Worm (Caenorhabditis elegans) whole organism, L4 larva: ENCODE measurements around the gene mmad-1.

Experiments used
- T20F7.1 ChIP-seq: fragments of 200-800 bp; sonication (Bioruptor generic); optimal IDR thresholded peaks from 2 replicates; lab custom pipeline; 2018; ENCODE audit warnings: mild to moderate bottlenecking, missing genetic modification characterization, missing compliant biosample characterization
- T26A8.4 ChIP-seq: fragments of 200-800 bp; sonication (Bioruptor generic); IDR thresholded peaks from 2 replicates; pipeline ENCODE4 v1.3.6; 2022; ENCODE audit warnings: missing genetic modification characterization, missing compliant biosample characterization
- Y105C5A.15 ChIP-seq: fragments of 200-800 bp; sonication (Bioruptor generic); IDR thresholded peaks from 2 replicates; pipeline ENCODE4 v1.3.6; 2022; ENCODE audit warnings: missing genetic modification characterization, missing compliant biosample characterization
- Y75B8A.6 ChIP-seq: fragments of 200-800 bp; sonication (Bioruptor generic); IDR thresholded peaks from 2 replicates; pipeline ENCODE4 v1.3.6; 2022; ENCODE audit warnings: missing genetic modification reagents, missing genetic modification characterization, missing compliant biosample characterization
- ZK337.2 ChIP-seq: fragments of 200-800 bp; sonication (Bioruptor generic); IDR thresholded peaks from 2 replicates; pipeline ENCODE4 v1.3.6; 2022; ENCODE audit warnings: missing genetic modification reagents, missing genetic modification characterization, missing compliant biosample characterization
- ama-1 ChIP-seq: fragments of 150-350 bp; optimal IDR thresholded peaks from 2 replicates; lab custom pipeline; 2014; ENCODE audit warnings: inconsistent platforms, mixed read lengths
- ceh-20 ChIP-seq: fragments of 200-800 bp; sonication (Bioruptor generic); IDR thresholded peaks from 2 replicates; pipeline ENCODE4 v1.3.6; 2022; ENCODE audit warnings: missing genetic modification reagents, missing genetic modification characterization, missing compliant biosample characterization
- cey-2 ChIP-seq: sonication (generic microtip); optimal IDR thresholded peaks from 3 replicates; lab custom pipeline; 2017; ENCODE audit warnings: missing genetic modification characterization, mild to moderate bottlenecking, missing compliant biosample characterization, antibody characterized with exemption, borderline replicate concordance; ENCODE audit not compliant: insufficient read depth
- ctbp-1 ChIP-seq: fragments of 200-800 bp; sonication (Bioruptor generic); IDR thresholded peaks from 2 replicates; pipeline ENCODE4 v1.3.6; 2022; ENCODE audit warnings: missing genetic modification reagents, missing genetic modification characterization, missing compliant biosample characterization
- daf-16 ChIP-seq, 3 experiments: sonication (generic microtip); optimal IDR thresholded peaks; 2 replicates each; lab custom pipeline; 2016 to 2017; ENCODE audit warnings: missing genetic modification characterization in 3 of 3, missing genetic modification reagents in 3 of 3, mild to moderate bottlenecking in 2 of 3, missing compliant biosample characterization in 2 of 3, missing biosample characterization in 1 of 3, moderate library complexity in 1 of 3
- dmd-6 ChIP-seq: fragments of 200-800 bp; sonication (Bioruptor generic); IDR thresholded peaks from 2 replicates; pipeline ENCODE4 v1.3.6; 2022; ENCODE audit warnings: missing genetic modification reagents, missing genetic modification characterization, missing compliant biosample characterization
- dve-1 ChIP-seq: sonication (generic microtip); optimal IDR thresholded peaks from 2 replicates; lab custom pipeline; 2017; ENCODE audit warnings: antibody characterized with exemption, mild to moderate bottlenecking, missing genetic modification characterization, missing compliant biosample characterization; ENCODE audit not compliant: insufficient read depth
- egl-43 ChIP-seq: fragments of 200-800 bp; sonication (Bioruptor generic); IDR thresholded peaks from 2 replicates; pipeline ENCODE4 v1.3.6; 2022; ENCODE audit warnings: missing genetic modification reagents, missing genetic modification characterization, missing compliant biosample characterization
- fkh-10 ChIP-seq: fragments of 150-350 bp; optimal IDR thresholded peaks from 2 replicates; lab custom pipeline; 2014; ENCODE audit warnings: missing biosample characterization, missing genetic modification reagents, missing genetic modification characterization
- gei-8 ChIP-seq: fragments of 200-800 bp; sonication (Bioruptor generic); optimal IDR thresholded peaks from 2 replicates; lab custom pipeline; 2018; ENCODE audit warnings: mild to moderate bottlenecking, missing genetic modification characterization, missing compliant biosample characterization
- hif-1 ChIP-seq, 2 experiments: sonication (generic microtip); optimal IDR thresholded peaks; 2 replicates each; lab custom pipeline; 2016 to 2017; ENCODE audit warnings: missing compliant biosample characterization in 2 of 2, missing genetic modification characterization in 2 of 2, missing genetic modification reagents in 2 of 2, missing genotype in 2 of 2, mild to moderate bottlenecking in 1 of 2
- hlh-11 ChIP-seq: fragments of 200-800 bp; sonication (Bioruptor generic); optimal IDR thresholded peaks from 2 replicates; lab custom pipeline; 2018; ENCODE audit warnings: mild to moderate bottlenecking, missing genetic modification characterization, missing compliant biosample characterization
- hlh-30 ChIP-seq: sonication (generic microtip); optimal IDR thresholded peaks from 2 replicates; lab custom pipeline; 2017; ENCODE audit warnings: antibody characterized with exemption, mild to moderate bottlenecking, missing genetic modification characterization, missing compliant biosample characterization; ENCODE audit not compliant: insufficient read depth
- hmg-1.1 ChIP-seq: fragments of 200-800 bp; sonication (Bioruptor generic); IDR thresholded peaks from 2 replicates; pipeline ENCODE4 v1.3.6; 2022; ENCODE audit warnings: missing genetic modification reagents, missing genetic modification characterization, missing compliant biosample characterization
- lim-7 ChIP-seq: fragments of 200-800 bp; sonication (Bioruptor generic); IDR thresholded peaks from 2 replicates; pipeline ENCODE4 v1.3.6; 2022; ENCODE audit warnings: missing genetic modification characterization, missing compliant biosample characterization
- lin-1 ChIP-seq: fragments of 200-800 bp; sonication (Bioruptor generic); IDR thresholded peaks from 2 replicates; pipeline ENCODE4 v1.3.6; 2022; ENCODE audit warnings: missing genetic modification reagents, missing genetic modification characterization, missing compliant biosample characterization
- lin-29 ChIP-seq: fragments of 200-800 bp; sonication (Bioruptor generic); IDR thresholded peaks from 2 replicates; pipeline ENCODE4 v1.3.6; 2022; ENCODE audit warnings: missing genetic modification reagents, missing genetic modification characterization, missing compliant biosample characterization
- lin-38 ChIP-seq: fragments of 200-800 bp; sonication (Bioruptor generic); IDR thresholded peaks from 2 replicates; pipeline ENCODE4 v1.3.6; 2022; ENCODE audit warnings: missing genetic modification reagents, missing genetic modification characterization, missing compliant biosample characterization
- lsy-2 ChIP-seq, 2 experiments: fragments of 150-350 bp in 1 of 2; sonication (generic microtip) in 1 of 2; optimal IDR thresholded peaks; 2 replicates each; lab custom pipeline; 2014 to 2017; ENCODE audit warnings: missing biosample characterization in 2 of 2, missing genetic modification characterization in 2 of 2
- madf-5 ChIP-seq, 2 experiments: fragments of 200-800 bp; sonication (Bioruptor generic); IDR thresholded peaks; 2 replicates each; pipeline ENCODE4 v1.3.6; 2022; ENCODE audit warnings: missing compliant biosample characterization in 2 of 2, missing genetic modification characterization in 2 of 2
- madf-9 ChIP-seq: fragments of 200-800 bp; sonication (Bioruptor generic); conservative IDR thresholded peaks from 2 replicates; pipeline ENCODE4 v1.3.6; 2022; ENCODE audit warnings: missing genetic modification reagents, missing genetic modification characterization, missing compliant biosample characterization
- mdl-1 ChIP-seq, 2 experiments: fragments of 150-350 bp in 1 of 2; sonication (generic microtip) in 1 of 2; optimal IDR thresholded peaks; 2 replicates each; lab custom pipeline; 2014 to 2017; ENCODE audit warnings: missing biosample characterization in 2 of 2, missing genetic modification characterization in 2 of 2
- mdt-29 ChIP-seq: fragments of 200-800 bp; sonication (Bioruptor generic); IDR thresholded peaks from 2 replicates; pipeline ENCODE4 v1.3.6; 2022; ENCODE audit warnings: missing genetic modification reagents, missing genetic modification characterization, missing compliant biosample characterization
- mep-1 ChIP-seq: fragments of 150-350 bp; sonication (generic microtip); optimal IDR thresholded peaks from 3 replicates; lab custom pipeline; 2014; ENCODE audit warnings: missing biosample characterization, missing genetic modification characterization
- mxl-3 ChIP-seq: fragments of 200-800 bp; sonication (Bioruptor generic); optimal IDR thresholded peaks from 2 replicates; lab custom pipeline; 2018; ENCODE audit warnings: mild to moderate bottlenecking, missing genetic modification characterization, missing compliant biosample characterization
- nhr-28 ChIP-seq: fragments of 150-350 bp; optimal IDR thresholded peaks from 2 replicates; lab custom pipeline; 2014; ENCODE audit warnings: missing biosample characterization, missing genetic modification characterization
- nhr-48 ChIP-seq: sonication (generic microtip); optimal IDR thresholded peaks from 2 replicates; lab custom pipeline; 2016; ENCODE audit warnings: mild to moderate bottlenecking, missing genetic modification characterization, missing compliant biosample characterization
- nhr-6 ChIP-seq: fragments of 150-350 bp; optimal IDR thresholded peaks from 2 replicates; lab custom pipeline; 2014; ENCODE audit warnings: missing biosample characterization, missing genetic modification characterization
- nhr-76 ChIP-seq: fragments of 150-350 bp; optimal IDR thresholded peaks from 2 replicates; lab custom pipeline; 2014; ENCODE audit warnings: missing biosample characterization, missing genetic modification characterization
- nhr-77 ChIP-seq: fragments of 150-350 bp; optimal IDR thresholded peaks from 2 replicates; lab custom pipeline; 2014; ENCODE audit warnings: missing biosample characterization, missing genetic modification characterization
- php-3 ChIP-seq: fragments of 200-800 bp; sonication (Bioruptor generic); IDR thresholded peaks from 2 replicates; pipeline ENCODE4 v1.3.6; 2022; ENCODE audit warnings: missing genetic modification reagents, missing genetic modification characterization, missing compliant biosample characterization
- pqm-1 ChIP-seq: sonication (generic microtip); optimal IDR thresholded peaks from 2 replicates; lab custom pipeline; 2017; ENCODE audit warnings: missing biosample characterization, missing genetic modification characterization
- spr-3 ChIP-seq: fragments of 200-800 bp; sonication (Bioruptor generic); optimal IDR thresholded peaks from 2 replicates; lab custom pipeline; 2018; ENCODE audit warnings: mild to moderate bottlenecking, missing genetic modification characterization, missing compliant biosample characterization
- tra-1 ChIP-seq: fragments of 200-800 bp; sonication (Bioruptor generic); IDR thresholded peaks from 2 replicates; pipeline ENCODE4 v1.3.6; 2022; ENCODE audit warnings: missing genetic modification reagents, missing genetic modification characterization, missing compliant biosample characterization
- unc-62 ChIP-seq, 3 experiments: fragments of 150-350 bp in 1 of 3; sonication (generic microtip); optimal IDR thresholded peaks in 2 of 3; peaks in 1 of 3; 1 replicate in 1 of 3; 2 replicates in 2 of 3; lab custom pipeline; 2014 to 2017; ENCODE audit warnings: missing biosample characterization in 3 of 3, missing genetic modification characterization in 3 of 3, missing genetic modification reagents in 3 of 3, missing genotype in 1 of 3
- zfp-3 ChIP-seq: fragments of 200-800 bp; sonication (Bioruptor generic); conservative IDR thresholded peaks from 2 replicates; pipeline ENCODE4 v1.3.6; 2022; ENCODE audit warnings: missing genetic modification reagents, missing genetic modification characterization, missing compliant biosample characterization
- zip-2 ChIP-seq: fragments of 150-350 bp; optimal IDR thresholded peaks from 2 replicates; lab custom pipeline; 2014; ENCODE audit warnings: missing biosample characterization, missing genetic modification characterization

The mmad-1 gene

ce11 chrIII:13549960-13550359 is 1.2 kb upstream of the mmad-1 start:
- TF ChIP-seq fkh-10 (GFP tag; lab: Kevin White, UChicago) (no peak), Y105C5A.15 (GFP tag; lab: Robert Waterston, UW) (no peak), php-3 (no peak), hif-1 (tag; optimal IDR thresholded peaks at IDR 0.05; lab: Kevin White, UChicago) (peak in 1 of 2 experiments; percentile 93), T26A8.4 (GFP tag; lab: Robert Waterston, UW) (no peak), madf-5 (GFP tag; IDR thresholded peaks at IDR 0.05; lab: Robert Waterston, UW) (no peak), gei-8 (no peak), mdt-29 (GFP tag; lab: Robert Waterston, UW) (0 out of 2 replicates have a peak, but pooled peaks have one; percentile 32), tra-1 (GFP tag; lab: Robert Waterston, UW) (no peak), lim-7 (GFP tag; lab: Robert Waterston, UW) (no peak), lsy-2 (tag; optimal IDR thresholded peaks at IDR 0.05; lab: Kevin White, UChicago) (peak in 1 of 2 experiments; percentile 24), zip-2 (tag; lab: Kevin White, UChicago) (no peak), lin-38 (no peak), hlh-30 (peak; percentile 68), dve-1 (tag; lab: Kevin White, UChicago) (no peak)

ce11 chrIII:13546537-13546936 is 2.3 kb downstream of the mmad-1 start, which contains the start of gene Y76A2B.4:
Y76A2B.4 (minus strand) TSS chrIII:13546777.
- TF ChIP-seq hmg-1.1: 0 out of 2 replicates have a peak, but pooled peaks have one; percentile 14
- TF ChIP-seq lin-38: no peak
- 0 out of 2 replicates have a peak, but pooled peaks have one; percentile 26 for TF ChIP-seq ceh-20
- peak; percentile 22 for TF ChIP-seq mep-1 (tag; lab: Kevin White, UChicago)
- TF ChIP-seq lim-7 (GFP tag; lab: Robert Waterston, UW): 0 out of 2 replicates have a peak, but pooled peaks have one; percentile 24
- no peak for TF ChIP-seq daf-16 (GFP tag; optimal IDR thresholded peaks at IDR 0.05; lab: Kevin White, UChicago)
- TF ChIP-seq daf-16 (tag; optimal IDR thresholded peaks at IDR 0.05; lab: Kevin White, UChicago): peak; percentile 17
- peak; percentile 11; the same call in 1 of the 2 replicates for TF ChIP-seq lin-1 (GFP tag; lab: Robert Waterston, UW)
- peak; percentile 22 for TF ChIP-seq T20F7.1
- no peak for TF ChIP-seq spr-3
- peak; percentile 25; the same call in 1 of the 2 replicates for TF ChIP-seq T26A8.4 (GFP tag; lab: Robert Waterston, UW)
- TF ChIP-seq Y75B8A.6: no peak
- peak; percentile 31 for TF ChIP-seq hlh-11
- 0 out of 2 replicates have a peak, but pooled peaks have one; percentile 43 for TF ChIP-seq zfp-3 (GFP tag; lab: Robert Waterston, UW)
- no peak for TF ChIP-seq lin-29 (GFP tag; lab: Robert Waterston, UW)

- TF ChIP-seq ctbp-1 (GFP tag; lab: Robert Waterston, UW) (no peak), T20F7.1 (peak; percentile 9), hlh-11 (peak; percentile 89), lsy-2 (tag; optimal IDR thresholded peaks at IDR 0.05; lab: Kevin White, UChicago) (peak in 1 of 2 experiments; percentile 22), spr-3 (peak; percentile 36), gei-8 (peak; percentile 5), hlh-30 (peak; percentile 16), pqm-1 (tag; lab: Kevin White, UChicago) (peak; percentile 96), cey-2 (tag; lab: Kevin White, UChicago) (peak; percentile 15), nhr-48 (tag; lab: Kevin White, UChicago) (peak; percentile 41), ama-1 (lab: Kevin White, UChicago) (no peak), madf-5 (GFP tag; IDR thresholded peaks at IDR 0.05; lab: Robert Waterston, UW) (0 out of 4 replicates have a peak, but pooled peaks of 1 of the 2 experiments have one; percentile 50), unc-62 (GFP tag; optimal IDR thresholded peaks at IDR 0.05 in 1 of 2; lab: Kevin White, UChicago) (peak in 1 of 2 experiments; percentile 98), unc-62 (tag; optimal IDR thresholded peaks at IDR 0.05; lab: Kevin White, UChicago) (no peak), nhr-77 (peak; percentile 76), egl-43 (no peak), dmd-6 (GFP tag; lab: Robert Waterston, UW) (peak; percentile 82), nhr-28 (peak; percentile 97), nhr-76 (tag; lab: Kevin White, UChicago) (no peak), ZK337.2 (GFP tag; lab: Robert Waterston, UW) (no peak), zfp-3 (GFP tag; lab: Robert Waterston, UW) (0 out of 2 replicates have a peak, but pooled peaks have one; percentile 10), nhr-6 (no peak), dve-1 (tag; lab: Kevin White, UChicago) (peak; percentile 85), mdl-1 (tag; optimal IDR thresholded peaks at IDR 0.05; lab: Kevin White, UChicago) (peak in 1 of 2 experiments; percentile 9), mxl-3 (GFP tag; lab: Kevin White, UChicago) (peak; percentile 68), madf-9 (GFP tag; lab: Robert Waterston, UW) (no peak), mep-1 (tag; lab: Kevin White, UChicago) (peak; percentile 29), tra-1 (GFP tag; lab: Robert Waterston, UW) (peak; percentile 68; the same call in 1 of the 2 replicates)
Observed at ce11 chrIII:13544593-13544992, 4.2 kb downstream of the mmad-1 start.
